Fruit fly (Drosophila melanogaster): ENCODE data around the gene spz5.

DNA sequence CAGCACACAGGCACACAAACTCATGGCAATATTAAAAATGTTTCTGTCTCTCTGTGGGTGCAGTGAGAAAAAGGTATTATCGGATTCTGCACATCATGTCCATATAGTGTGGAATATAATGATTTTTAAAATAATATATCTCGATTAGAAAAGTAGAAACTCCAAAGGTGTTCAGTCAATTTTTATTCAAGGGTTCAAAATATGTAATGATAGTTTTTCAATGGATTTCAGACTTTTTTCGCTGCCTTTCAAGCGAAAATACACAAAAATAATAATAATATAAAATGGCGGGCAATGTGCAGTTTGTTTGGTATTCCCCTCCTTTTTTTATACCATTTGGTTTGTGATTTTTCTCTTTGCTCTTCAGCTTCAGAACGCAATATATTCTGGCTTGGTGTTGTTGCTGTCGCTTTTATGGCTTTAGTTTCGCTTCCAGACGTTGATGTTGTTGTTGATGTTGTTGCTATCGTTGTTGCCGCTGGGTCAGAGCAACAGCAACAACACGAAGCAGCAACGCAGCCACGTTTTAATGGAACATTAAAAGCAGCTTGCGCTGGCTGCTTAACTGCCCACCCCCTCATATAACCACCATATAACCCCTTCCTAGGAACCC is 53.7 kb downstream of the spz5 start:
- TF ChIP-seq Crg-1 (GFP tag; optimal IDR thresholded peaks at IDR 0.05): no peak
- no peak for TF ChIP-seq ovo (GFP tag; optimal IDR thresholded peaks at IDR 0.05)
- TF ChIP-seq tj (GFP tag; optimal IDR thresholded peaks at IDR 0.05): no peak
- no peak for TF ChIP-seq cic (GFP tag; optimal IDR thresholded peaks at IDR 0.05)
- TF ChIP-seq CG11617 (GFP tag; optimal IDR thresholded peaks at IDR 0.05): no peak
- TF ChIP-seq CG33017 (tag; optimal IDR thresholded peaks at IDR 0.05): no peak
- TF ChIP-seq CG5204 (GFP tag; optimal IDR thresholded peaks at IDR 0.05): no peak
- TF ChIP-seq Mnt (GFP tag; optimal IDR thresholded peaks at IDR 0.05): no peak
- no peak for TF ChIP-seq CG7045 (GFP tag; optimal IDR thresholded peaks at IDR 0.05)
- no peak for TF ChIP-seq toe (GFP tag; optimal IDR thresholded peaks at IDR 0.05)
- no peak for TF ChIP-seq kay (GFP tag; ENCODE audit: borderline replicate concordance)
- no peak for TF ChIP-seq Hr96 (GFP tag; optimal IDR thresholded peaks at IDR 0.05)
- no peak for TF ChIP-seq bab1 (GFP tag; optimal IDR thresholded peaks at IDR 0.05)
- TF ChIP-seq cnc (optimal IDR thresholded peaks at IDR 0.05): no peak

Data from whole organism, adult.